Worm (Caenorhabditis elegans) whole organism, late embryonic: ENCODE measurements around the gene Y9C9A.5.

Experiments used
- ama-1 ChIP-seq: fragments of 150-350 bp; optimal IDR thresholded peaks from 2 replicates; lab custom pipeline; 2014
- ceh-9 ChIP-seq: sonication (generic microtip); optimal IDR thresholded peaks from 2 replicates; lab custom pipeline; 2016; ENCODE audit warnings: mild to moderate bottlenecking, missing genetic modification characterization, inconsistent platforms, missing compliant biosample characterization
- che-1 ChIP-seq: sonication (generic microtip); optimal IDR thresholded peaks from 2 replicates; lab custom pipeline; 2016; ENCODE audit warnings: mild to moderate bottlenecking, missing genetic modification characterization, missing compliant biosample characterization
- fkh-10 ChIP-seq: fragments of 150-350 bp; optimal IDR thresholded peaks from 2 replicates; lab custom pipeline; 2014; ENCODE audit warnings: missing biosample characterization, missing genetic modification reagents, missing genetic modification characterization
- pha-4 ChIP-seq: fragments of 150-350 bp; optimal IDR thresholded peaks from 2 replicates; lab custom pipeline; 2018; ENCODE audit warnings: missing biosample characterization, missing genetic modification reagents, missing genetic modification characterization
- rnt-1 ChIP-seq: sonication (generic microtip); optimal IDR thresholded peaks from 2 replicates; lab custom pipeline; 2016; ENCODE audit warnings: missing genetic modification characterization, missing compliant biosample characterization
- sdc-2 ChIP-seq: sonication (generic microtip); optimal IDR thresholded peaks from 2 replicates; lab custom pipeline; 2016; ENCODE audit warnings: missing genotype, missing genetic modification characterization, missing compliant biosample characterization
- tbx-2 ChIP-seq: sonication (generic microtip); optimal IDR thresholded peaks from 2 replicates; lab custom pipeline; 2016; ENCODE audit warnings: missing genetic modification characterization, missing compliant biosample characterization

DNA sequence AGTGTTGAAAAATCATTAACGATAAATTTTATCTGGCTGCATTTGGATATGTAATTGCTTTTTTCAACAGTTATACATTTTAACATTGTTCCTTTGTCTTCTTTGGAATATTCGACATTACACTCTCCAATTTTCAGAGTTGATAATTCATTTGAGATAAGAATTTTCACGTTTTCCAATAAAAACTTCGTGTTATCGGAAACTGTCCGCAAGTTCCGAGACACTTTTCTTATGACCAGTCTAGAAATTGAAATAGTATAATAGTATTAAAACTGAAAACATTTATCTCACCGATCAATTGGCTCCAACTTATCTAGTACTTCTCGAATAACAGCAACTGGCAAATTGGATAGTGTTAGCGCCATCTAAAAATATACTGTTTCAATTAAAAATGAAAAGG, 4.1 kb upstream of the Y9C9A.5 start, which contains the start of gene fbxa-86:
- TF ChIP-seq sdc-2 (no peak), rnt-1 (tag; lab: Kevin White, UChicago) (no peak), tbx-2 (tag; lab: Kevin White, UChicago) (no peak), ama-1 (lab: Kevin White, UChicago) (no peak), ceh-9 (tag; lab: Kevin White, UChicago) (no peak), pha-4 (tag; lab: Kevin White, UChicago) (no peak), che-1 (no peak), fkh-10 (no peak)
